Worm (Caenorhabditis elegans) whole organism, L3 larva: ENCODE data around the gene Y42A5A.1.

Experiments used
- fos-1 ChIP-seq: fragments of 150-350 bp; optimal IDR thresholded peaks from 2 replicates; lab custom pipeline; 2014; ENCODE audit warnings: missing biosample characterization, missing genetic modification characterization
- mdl-1 ChIP-seq: fragments of 150-350 bp; optimal IDR thresholded peaks from 2 replicates; lab custom pipeline; 2014; ENCODE audit warnings: missing biosample characterization, missing genetic modification characterization
- pqm-1 ChIP-seq: fragments of 150-350 bp; optimal IDR thresholded peaks from 2 replicates; lab custom pipeline; 2017; ENCODE audit warnings: missing biosample characterization, missing genetic modification characterization, inconsistent platforms
- skn-1 ChIP-seq: fragments of 150-350 bp; optimal IDR thresholded peaks from 2 replicates; lab custom pipeline; 2014; ENCODE audit warnings: missing biosample characterization, missing genetic modification characterization

DNA sequence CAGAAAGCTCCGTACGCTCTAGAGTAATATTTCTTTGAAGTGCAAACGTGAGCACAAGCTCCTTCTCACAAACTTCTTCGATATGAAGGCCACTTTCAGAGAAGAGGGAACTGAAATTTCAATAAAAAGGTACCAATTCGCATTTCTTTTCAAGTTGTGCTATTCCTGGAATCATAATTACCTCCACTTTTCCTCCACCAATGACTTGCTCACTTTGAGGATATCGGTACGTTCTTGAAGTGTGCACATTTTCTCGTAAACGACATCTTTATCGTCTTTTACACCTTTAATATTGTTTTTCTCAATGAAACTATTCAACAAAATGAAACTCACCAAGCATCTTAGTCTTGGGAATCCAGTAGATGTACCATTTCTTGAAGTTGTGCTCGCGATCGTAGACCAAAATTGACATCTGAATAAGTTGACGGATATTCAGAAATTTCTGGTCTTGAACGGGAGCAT, 31.6 kb downstream of the Y42A5A.1 start, which contains the start of gene scb-1:
- no peak for TF ChIP-seq fos-1 (tag; lab: Kevin White, UChicago)
- no peak for TF ChIP-seq pqm-1 (tag; lab: Kevin White, UChicago)
- no peak for TF ChIP-seq mdl-1 (tag; lab: Kevin White, UChicago)
- no peak for TF ChIP-seq skn-1 (tag; lab: Kevin White, UChicago)
